Worm (Caenorhabditis elegans) whole organism, L1 larva: ENCODE measurements around the gene M03F8.5.

Experiments used
- C04F5.9 ChIP-seq: sonication (generic microtip); optimal IDR thresholded peaks from 2 replicates; lab custom pipeline; 2016; ENCODE audit warnings: missing genetic modification characterization, missing compliant biosample characterization
- C16A3.4 ChIP-seq: fragments of 150-350 bp; optimal IDR thresholded peaks from 2 replicates; lab custom pipeline; 2014; ENCODE audit warnings: missing biosample characterization, missing genetic modification characterization
- Y116A8C.19 ChIP-seq: sonication (generic microtip); optimal IDR thresholded peaks from 2 replicates; lab custom pipeline; 2016; ENCODE audit warnings: missing compliant biosample characterization, missing genetic modification characterization, borderline replicate concordance
- aha-1 ChIP-seq: fragments of 150-350 bp; optimal IDR thresholded peaks from 2 replicates; lab custom pipeline; 2014; ENCODE audit warnings: missing biosample characterization, missing genetic modification characterization
- alr-1 ChIP-seq: fragments of 200-800 bp; sonication (Bioruptor generic); optimal IDR thresholded peaks from 2 replicates; lab custom pipeline; 2018; ENCODE audit warnings: borderline replicate concordance, mild to moderate bottlenecking, missing genetic modification characterization, missing compliant biosample characterization
- aly-2 ChIP-seq: fragments of 150-350 bp; optimal IDR thresholded peaks from 2 replicates; lab custom pipeline; 2014; ENCODE audit warnings: missing biosample characterization, missing genetic modification characterization
- ama-1 ChIP-seq: fragments of 150-350 bp; optimal IDR thresholded peaks from 2 replicates; lab custom pipeline; 2014
- ceh-8 ChIP-seq: fragments of 200-800 bp; sonication (Bioruptor generic); optimal IDR thresholded peaks from 2 replicates; lab custom pipeline; 2018; ENCODE audit warnings: mild to moderate bottlenecking, missing genetic modification characterization, moderate library complexity, missing compliant biosample characterization
- ceh-90 ChIP-seq: sonication (generic microtip); optimal IDR thresholded peaks from 2 replicates; lab custom pipeline; 2016; ENCODE audit warnings: missing genetic modification characterization, missing compliant biosample characterization
- ces-1 ChIP-seq: fragments of 150-350 bp; optimal IDR thresholded peaks from 2 replicates; lab custom pipeline; 2014; ENCODE audit warnings: missing biosample characterization, missing genetic modification reagents, missing genetic modification characterization
- dsc-1 ChIP-seq: sonication (generic microtip); optimal IDR thresholded peaks from 2 replicates; lab custom pipeline; 2016; ENCODE audit warnings: mild to moderate bottlenecking, missing genetic modification characterization, missing compliant biosample characterization
- efl-1 ChIP-seq, 4 experiments: fragments of 150-350 bp; optimal IDR thresholded peaks in 3 of 4; peaks in 1 of 4; 1 replicate in 1 of 4; 2 replicates in 3 of 4; lab custom pipeline; 2014; ENCODE audit warnings: missing biosample characterization in 2 of 4, missing genetic modification characterization in 2 of 4, missing genetic modification reagents in 2 of 4
- efl-3 ChIP-seq: fragments of 200-800 bp; sonication (Bioruptor generic); optimal IDR thresholded peaks from 2 replicates; lab custom pipeline; 2018; ENCODE audit warnings: mild to moderate bottlenecking, missing genetic modification characterization, missing compliant biosample characterization
- elt-2 ChIP-seq: sonication (generic microtip); optimal IDR thresholded peaks from 2 replicates; lab custom pipeline; 2016; ENCODE audit warnings: missing genetic modification characterization, mild to moderate bottlenecking, inconsistent platforms, missing compliant biosample characterization, missing genetic modification reagents
- fkh-10 ChIP-seq: sonication (generic microtip); optimal IDR thresholded peaks from 2 replicates; lab custom pipeline; 2017; ENCODE audit warnings: missing biosample characterization, missing genetic modification reagents, missing genetic modification characterization
- fkh-4 ChIP-seq: sonication (generic microtip); optimal IDR thresholded peaks from 2 replicates; lab custom pipeline; 2016; ENCODE audit warnings: missing compliant biosample characterization, missing genetic modification characterization, borderline replicate concordance
- fkh-8 ChIP-seq: sonication (generic microtip); optimal IDR thresholded peaks from 2 replicates; lab custom pipeline; 2016; ENCODE audit warnings: mild to moderate bottlenecking, missing genetic modification characterization, missing compliant biosample characterization
- grh-1 ChIP-seq: fragments of 200-800 bp; sonication (Bioruptor generic); IDR thresholded peaks from 2 replicates; pipeline ENCODE4 v1.3.6; 2022; ENCODE audit warnings: missing genetic modification reagents, missing genetic modification characterization, missing compliant biosample characterization
- hlh-17 ChIP-seq: fragments of 200-800 bp; sonication (Bioruptor generic); optimal IDR thresholded peaks from 2 replicates; lab custom pipeline; 2018; ENCODE audit warnings: missing genetic modification characterization, mild to moderate bottlenecking, missing compliant biosample characterization, moderate library complexity, borderline replicate concordance
- hlh-4 ChIP-seq: sonication (generic microtip); optimal IDR thresholded peaks from 2 replicates; lab custom pipeline; 2016; ENCODE audit warnings: mild to moderate bottlenecking, missing genetic modification characterization, missing compliant biosample characterization
- irx-1 ChIP-seq: sonication (generic microtip); optimal IDR thresholded peaks from 2 replicates; lab custom pipeline; 2016; ENCODE audit warnings: missing genetic modification characterization, missing compliant biosample characterization
- jun-1 ChIP-seq: fragments of 150-350 bp; optimal IDR thresholded peaks from 2 replicates; lab custom pipeline; 2014; ENCODE audit warnings: missing biosample characterization, missing genetic modification reagents, missing genetic modification characterization
- lin-13 ChIP-seq: fragments of 150-350 bp; optimal IDR thresholded peaks from 2 replicates; lab custom pipeline; 2014; ENCODE audit warnings: missing biosample characterization, missing genetic modification reagents, missing genetic modification characterization
- lin-14 ChIP-seq: fragments of 200-800 bp; sonication (Bioruptor generic); optimal IDR thresholded peaks from 2 replicates; lab custom pipeline; 2018; ENCODE audit warnings: mild to moderate bottlenecking, missing genetic modification characterization, moderate library complexity, missing compliant biosample characterization
- lin-15B ChIP-seq: fragments of 150-350 bp; sonication (generic microtip); optimal IDR thresholded peaks from 3 replicates; lab custom pipeline; 2014; ENCODE audit warnings: missing biosample characterization, missing genetic modification characterization
- mab-9 ChIP-seq: fragments of 200-800 bp; sonication (Bioruptor generic); IDR thresholded peaks from 2 replicates; pipeline ENCODE4 v1.3.6; 2022; ENCODE audit warnings: missing genetic modification reagents, missing genetic modification characterization, missing compliant biosample characterization
- mep-1 ChIP-seq: fragments of 150-350 bp; optimal IDR thresholded peaks from 2 replicates; lab custom pipeline; 2014; ENCODE audit warnings: missing biosample characterization, missing genetic modification characterization
- nhr-12 ChIP-seq: sonication (generic microtip); optimal IDR thresholded peaks from 2 replicates; lab custom pipeline; 2017; ENCODE audit warnings: missing biosample characterization, missing genetic modification characterization
- nhr-19 ChIP-seq: fragments of 200-800 bp; sonication (Bioruptor generic); conservative IDR thresholded peaks from 2 replicates; pipeline ENCODE4 v1.3.6; 2022; ENCODE audit warnings: missing genetic modification characterization, missing compliant biosample characterization
- nhr-237 ChIP-seq: fragments of 150-350 bp; optimal IDR thresholded peaks from 2 replicates; lab custom pipeline; 2014; ENCODE audit warnings: missing biosample characterization, missing genetic modification characterization
- nhr-76 ChIP-seq: sonication (generic microtip); optimal IDR thresholded peaks from 2 replicates; lab custom pipeline; 2017; ENCODE audit warnings: missing biosample characterization, missing genetic modification characterization
- pax-3 ChIP-seq: fragments of 200-800 bp; sonication (Bioruptor generic); optimal IDR thresholded peaks from 2 replicates; lab custom pipeline; 2018; ENCODE audit warnings: mild to moderate bottlenecking, missing genetic modification characterization, moderate library complexity, missing compliant biosample characterization
- snpc-4 ChIP-seq: fragments of 150-350 bp; optimal IDR thresholded peaks from 2 replicates; lab custom pipeline; 2014; ENCODE audit warnings: missing biosample characterization, missing genetic modification characterization
- snu-23 ChIP-seq: sonication (generic microtip); optimal IDR thresholded peaks from 2 replicates; lab custom pipeline; 2016; ENCODE audit warnings: missing genetic modification characterization, missing compliant biosample characterization
- sox-4 ChIP-seq: sonication (generic microtip); optimal IDR thresholded peaks from 2 replicates; lab custom pipeline; 2016; ENCODE audit warnings: missing genetic modification characterization, missing compliant biosample characterization
- sptf-1 ChIP-seq: fragments of 150-350 bp; optimal IDR thresholded peaks from 2 replicates; lab custom pipeline; 2014; ENCODE audit warnings: missing biosample characterization, missing genetic modification characterization
- sup-37 ChIP-seq: fragments of 200-800 bp; sonication (Bioruptor generic); optimal IDR thresholded peaks from 2 replicates; lab custom pipeline; 2018; ENCODE audit warnings: mild to moderate bottlenecking, missing genetic modification characterization, missing compliant biosample characterization
- swsn-7 ChIP-seq: sonication (generic microtip); optimal IDR thresholded peaks from 2 replicates; lab custom pipeline; 2016; ENCODE audit warnings: missing genetic modification characterization, missing compliant biosample characterization
- unc-62 ChIP-seq: fragments of 150-350 bp; optimal IDR thresholded peaks from 2 replicates; lab custom pipeline; 2014; ENCODE audit warnings: missing biosample characterization, missing genetic modification reagents, missing genetic modification characterization
- ztf-11 ChIP-seq, 2 experiments: sonication (generic microtip); optimal IDR thresholded peaks; 2 replicates each; lab custom pipeline; 2016 to 2017; ENCODE audit warnings: missing genetic modification characterization in 2 of 2, missing biosample characterization in 1 of 2, missing compliant biosample characterization in 1 of 2

M03F8.5 gene

DNA sequence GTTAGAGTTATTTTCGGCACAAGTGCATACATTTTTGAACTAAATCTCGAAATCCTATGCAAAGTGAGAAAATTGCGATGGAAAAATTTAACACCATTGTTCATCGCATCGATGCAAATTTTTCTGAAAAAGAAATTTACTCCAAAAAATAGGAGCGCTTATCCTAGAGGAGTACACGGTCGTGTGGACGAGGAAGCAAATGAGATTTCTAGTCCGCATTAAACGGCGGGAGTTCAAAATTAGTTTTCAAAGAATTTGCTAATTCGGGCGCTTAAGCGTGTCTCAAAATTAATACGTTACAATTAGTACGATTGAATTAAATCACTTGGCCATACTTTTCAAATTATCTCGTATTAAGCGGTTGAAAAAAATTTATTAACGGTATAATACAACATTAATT, 18.9 kb downstream of the M03F8.5 start, which contains the start of gene lrpr-1 (continued):
- TF ChIP-seq nhr-19, result peak; percentile 93
- TF ChIP-seq alr-1 (tag; lab: Kevin White, UChicago), result no peak
- TF ChIP-seq nhr-76 (tag; lab: Kevin White, UChicago), result no peak
- TF ChIP-seq aly-2, result peak; percentile 68
- TF ChIP-seq snu-23, result peak; percentile 92
- TF ChIP-seq aha-1 (tag; lab: Kevin White, UChicago), result no peak
- TF ChIP-seq hlh-17 (GFP tag; lab: Kevin White, UChicago), result peak; percentile 71
- TF ChIP-seq fkh-8, result peak; percentile 86
- peak; percentile 71 for TF ChIP-seq lin-13
- no peak for TF ChIP-seq ces-1 (GFP tag; lab: Kevin White, UChicago)
- TF ChIP-seq Y116A8C.19 (tag; lab: Kevin White, UChicago), result peak; percentile 96
- peak; percentile 75 for TF ChIP-seq sup-37 (GFP tag; lab: Kevin White, UChicago)
- peak in 1 of 2 experiments; percentile 99 for TF ChIP-seq ztf-11 (tag; optimal IDR thresholded peaks at IDR 0.05; lab: Kevin White, UChicago)
- TF ChIP-seq pax-3 (tag; lab: Kevin White, UChicago), result peak; percentile 97
- TF ChIP-seq efl-3, result peak; percentile 90
- TF ChIP-seq mab-9 (GFP tag; lab: Robert Waterston, UW), result peak; percentile 91
- TF ChIP-seq C04F5.9 (tag; lab: Kevin White, UChicago), result peak; percentile 94
- TF ChIP-seq grh-1, result peak; percentile 88
- no peak for TF ChIP-seq ama-1 (lab: Kevin White, UChicago)
- TF ChIP-seq lin-14 (GFP tag; lab: Kevin White, UChicago), result peak; percentile 86
- peak; percentile 72 for TF ChIP-seq mep-1 (tag; lab: Kevin White, UChicago)
- TF ChIP-seq sptf-1 (tag; lab: Kevin White, UChicago), result no peak
- peak; percentile 89 for TF ChIP-seq elt-2 (tag; lab: Kevin White, UChicago)
- TF ChIP-seq snpc-4 (tag; lab: Kevin White, UChicago), result peak; percentile 59
- TF ChIP-seq fkh-4 (tag; lab: Kevin White, UChicago), result peak; percentile 100
- TF ChIP-seq unc-62 (GFP tag; lab: Kevin White, UChicago), result no peak
- TF ChIP-seq hlh-4 (tag; lab: Kevin White, UChicago), result peak; percentile 71
- peak; percentile 98 for TF ChIP-seq irx-1 (tag; lab: Kevin White, UChicago)
- TF ChIP-seq swsn-7, result peak; percentile 93
- peak; percentile 98 for TF ChIP-seq sox-4 (tag; lab: Kevin White, UChicago)
- TF ChIP-seq ceh-8 (GFP tag; lab: Kevin White, UChicago), result peak; percentile 77
- TF ChIP-seq nhr-12 (tag; lab: Kevin White, UChicago), result no peak
- peak; percentile 45 for TF ChIP-seq nhr-237 (tag; lab: Kevin White, UChicago)
- peak; percentile 57 for TF ChIP-seq jun-1 (tag; lab: Kevin White, UChicago)
- peak; percentile 42 for TF ChIP-seq C16A3.4 (tag; lab: Kevin White, UChicago)
- peak; percentile 56 for TF ChIP-seq lin-15B (tag; lab: Kevin White, UChicago)
- peak; percentile 99 for TF ChIP-seq ceh-90 (tag; lab: Kevin White, UChicago)
- peak; percentile 98 for TF ChIP-seq dsc-1
- TF ChIP-seq, all 84 proteins: peak for 63

DNA sequence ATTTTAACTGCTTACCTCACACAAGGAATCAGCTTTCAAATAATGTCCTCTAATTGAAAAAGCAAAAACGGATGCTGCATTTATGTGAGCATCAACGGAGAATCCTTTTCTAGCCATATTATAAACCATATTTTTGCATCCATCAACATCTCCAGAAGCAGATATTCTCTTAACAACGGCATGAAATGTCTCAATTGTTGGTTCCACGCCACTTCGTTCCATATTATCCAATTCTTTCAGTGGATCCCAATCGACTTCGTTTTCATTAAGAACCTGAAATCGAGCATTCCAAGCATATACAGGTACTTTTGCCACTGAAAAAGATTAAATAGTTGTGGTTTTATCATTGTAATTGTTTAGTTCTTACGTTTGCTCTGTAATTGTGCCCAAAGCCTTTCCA, 19.7 kb downstream of the M03F8.5 start:
- TF ChIP-seq efl-1 (optimal IDR thresholded peaks at IDR 0.05; lab: Kevin White, UChicago) (no peak), efl-1 (GFP tag; optimal IDR thresholded peaks at IDR 0.05 in 1 of 2; lab: Kevin White, UChicago) (peak in 1 of 2 experiments; percentile 75), C04F5.9 (tag; lab: Kevin White, UChicago) (no peak)

DNA sequence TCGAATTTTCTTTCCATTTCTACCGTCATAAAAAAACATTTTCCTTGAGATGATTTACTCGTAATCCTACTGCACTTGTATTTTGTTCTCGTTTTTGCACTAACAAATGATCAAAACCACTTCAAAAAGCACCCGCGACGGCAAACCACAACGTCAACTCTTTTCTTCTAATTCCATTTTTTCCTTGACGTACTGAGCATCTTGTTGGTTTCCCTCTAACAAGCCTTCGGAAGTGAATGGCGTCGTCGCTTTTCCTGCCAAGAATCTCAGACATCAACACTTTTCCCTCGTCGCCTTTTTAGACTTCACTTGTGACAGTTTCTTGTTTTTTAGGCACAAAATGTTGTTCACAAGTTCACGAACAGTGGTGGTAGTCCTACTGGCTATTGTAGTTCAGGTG, 24.2 kb downstream of the M03F8.5 start, which contains the start of gene C04E6.13:
C04E6.13 (plus strand) TSS at position 301 of the 400 bp plus-strand sequence.
- TF ChIP-seq fkh-10 (GFP tag; lab: Kevin White, UChicago), result no peak
- TF ChIP-seq efl-1 (optimal IDR thresholded peaks at IDR 0.05; lab: Kevin White, UChicago), result no peak
- TF ChIP-seq efl-1 (GFP tag; optimal IDR thresholded peaks at IDR 0.05 in 1 of 2; lab: Kevin White, UChicago), result peak in 1 of 2 experiments; percentile 7
